Worm (Caenorhabditis elegans): ENCODE data around the gene Y48D7A.1.

Gene Y48D7A.1

ce11 chrX:2971542-2971988, 37.7 kb upstream of the Y48D7A.1 start:
- TF ChIP-seq mep-1 (tag; optimal IDR thresholded peaks at IDR 0.05) (no peak), ceh-83 (GFP tag; optimal IDR thresholded peaks at IDR 0.05) (no peak), nhr-2 (tag; optimal IDR thresholded peaks at IDR 0.05) (no peak)

- TF ChIP-seq mls-2 (tag; optimal IDR thresholded peaks at IDR 0.05), result no peak
- TF ChIP-seq zip-8 (tag; optimal IDR thresholded peaks at IDR 0.05), result no peak
- TF ChIP-seq elt-1 (tag; optimal IDR thresholded peaks at IDR 0.05; ENCODE audit: borderline replicate concordance, insufficient read depth), result no peak
- TF ChIP-seq unc-62 (GFP tag; optimal IDR thresholded peaks at IDR 0.05), result no peak
- no peak for TF ChIP-seq mep-1 (tag; optimal IDR thresholded peaks at IDR 0.05)
Measured at ce11 chrX:2972272-2973042, 36.8 kb upstream of the Y48D7A.1 start.

- TF ChIP-seq bed-3 (GFP tag; optimal IDR thresholded peaks at IDR 0.05) (no peak), hlh-1 (tag; optimal IDR thresholded peaks at IDR 0.05) (peak; percentile 47), unc-62 (GFP tag; optimal IDR thresholded peaks at IDR 0.05) (peak; percentile 23)
Measured at ce11 chrX:2975421-2975820, 33.9 kb upstream of the Y48D7A.1 start.

- TF ChIP-seq unc-39 (tag; optimal IDR thresholded peaks at IDR 0.05) (no peak), sem-2 (GFP tag; optimal IDR thresholded peaks at IDR 0.05) (no peak), hlh-1 (tag; optimal IDR thresholded peaks at IDR 0.05) (no peak), mab-5 (tag; optimal IDR thresholded peaks at IDR 0.05) (no peak), ces-1 (GFP tag; optimal IDR thresholded peaks at IDR 0.05) (no peak), snpc-4 (tag; optimal IDR thresholded peaks at IDR 0.05) (no peak), pha-4 (tag; optimal IDR thresholded peaks at IDR 0.05) (no peak), flh-1 (GFP tag; optimal IDR thresholded peaks at IDR 0.05) (no peak), nhr-12 (tag; optimal IDR thresholded peaks at IDR 0.05) (no peak), ztf-11 (tag; optimal IDR thresholded peaks at IDR 0.05) (no peak), sptf-1 (tag; optimal IDR thresholded peaks at IDR 0.05) (no peak), unc-120 (tag; optimal IDR thresholded peaks at IDR 0.05; ENCODE audit: poor library complexity, severe bottlenecking) (no peak), ceh-39 (tag; optimal IDR thresholded peaks at IDR 0.05) (no peak), ceh-83 (GFP tag; optimal IDR thresholded peaks at IDR 0.05) (no peak), lin-32 (GFP tag; optimal IDR thresholded peaks at IDR 0.05) (no peak), tbx-8 (GFP tag; optimal IDR thresholded peaks at IDR 0.05) (no peak), drap-1 (GFP tag; optimal IDR thresholded peaks at IDR 0.05) (no peak), nhr-237 (tag; optimal IDR thresholded peaks at IDR 0.05) (no peak)
Measured at ce11 chrX:2976148-2976547, 33.1 kb upstream of the Y48D7A.1 start, which contains the start of gene aakg-3. Gene aakg-3, plus strand, starts transcription at chrX:2976448.

ce11 chrX:2978100-2978499, 31.2 kb upstream of the Y48D7A.1 start:
- TF ChIP-seq zip-8 (tag; optimal IDR thresholded peaks at IDR 0.05), result no peak
- no peak for TF ChIP-seq snpc-4 (tag; optimal IDR thresholded peaks at IDR 0.05)
- no peak for TF ChIP-seq ces-1 (GFP tag; optimal IDR thresholded peaks at IDR 0.05)
- TF ChIP-seq pha-4 (tag; optimal IDR thresholded peaks at IDR 0.05), result no peak
- no peak for TF ChIP-seq mab-5 (tag; optimal IDR thresholded peaks at IDR 0.05)
- TF ChIP-seq elt-3 (tag; optimal IDR thresholded peaks at IDR 0.05), result no peak
- no peak for TF ChIP-seq ceh-43 (GFP tag; optimal IDR thresholded peaks at IDR 0.05)

- no peak for TF ChIP-seq cnd-1 (tag; optimal IDR thresholded peaks at IDR 0.05)
- no peak for TF ChIP-seq nhr-28 (tag; optimal IDR thresholded peaks at IDR 0.05)
- no peak for TF ChIP-seq bed-3 (GFP tag; optimal IDR thresholded peaks at IDR 0.05)
Measured at ce11 chrX:2981715-2982114, 27.6 kb upstream of the Y48D7A.1 start, which contains the start of gene nspg-5. Gene nspg-5, plus strand, starts transcription at chrX:2982015.
